Fruit fly (Drosophila melanogaster) whole organism, pupa: Measurements from ENCODE around the gene CG13784.

Source experiments
- CG10348 ChIP-seq: fragments of 200-800 bp; sonication (Bioruptor generic); IDR thresholded peaks from 2 replicates; pipeline ENCODE4 v1.3.6; 2022; ENCODE audit warnings: missing biosample characterization, missing genetic modification characterization
- CG15710 ChIP-seq: fragments of 200-800 bp; sonication (Bioruptor generic); optimal IDR thresholded peaks from 2 replicates; lab custom pipeline; 2018; ENCODE audit warnings: missing biosample characterization, mild to moderate bottlenecking, missing genetic modification characterization, moderate library complexity
- CG17806 ChIP-seq: fragments of 200-800 bp; sonication (Bioruptor generic); optimal IDR thresholded peaks from 2 replicates; lab custom pipeline; 2018; ENCODE audit warnings: missing biosample characterization, mild to moderate bottlenecking, missing genetic modification characterization, moderate library complexity
- CG32121 ChIP-seq: fragments of 200-800 bp; sonication (Bioruptor generic); IDR thresholded peaks from 2 replicates; pipeline ENCODE4 v1.3.6; 2022; ENCODE audit warnings: missing biosample characterization, missing genetic modification characterization
- CG34367 ChIP-seq: fragments of 200-800 bp; sonication (Bioruptor generic); optimal IDR thresholded peaks from 2 replicates; lab custom pipeline; 2018; ENCODE audit warnings: missing biosample characterization, mild to moderate bottlenecking, missing genetic modification characterization
- CG4496 ChIP-seq: fragments of 200-800 bp; sonication (Bioruptor generic); IDR thresholded peaks from 3 replicates; pipeline ENCODE4 v1.3.6; 2022; ENCODE audit warnings: missing biosample characterization, missing genetic modification characterization
- CG8301 ChIP-seq: fragments of 200-800 bp; sonication (Bioruptor generic); optimal IDR thresholded peaks from 2 replicates; lab custom pipeline; 2018; ENCODE audit warnings: missing biosample characterization, mild to moderate bottlenecking, missing genetic modification characterization
- CG9948 ChIP-seq: fragments of 200-800 bp; sonication (Bioruptor generic); optimal IDR thresholded peaks from 2 replicates; lab custom pipeline; 2018; ENCODE audit warnings: missing biosample characterization, mild to moderate bottlenecking, missing genetic modification characterization, moderate library complexity
- Pif1A ChIP-seq: fragments of 200-800 bp; sonication (Bioruptor generic); optimal IDR thresholded peaks from 3 replicates; lab custom pipeline; 2016; ENCODE audit warnings: missing biosample characterization, missing genetic modification characterization
- Pif1B ChIP-seq: fragments of 200-800 bp; sonication (Bioruptor generic); optimal IDR thresholded peaks from 3 replicates; lab custom pipeline; 2016; ENCODE audit warnings: missing biosample characterization, missing genetic modification characterization
- fd96Ca ChIP-seq: fragments of 200-800 bp; sonication (Bioruptor generic); IDR thresholded peaks from 3 replicates; pipeline ENCODE4 v1.3.6; 2022; ENCODE audit warnings: missing biosample characterization, missing genetic modification characterization

dm6 chr2L:7242240-7242793 lies 22.5 kb upstream of the CG13784 start:
- TF ChIP-seq CG4496 (GFP tag; lab: Robert Waterston, UW) (no peak), CG32121 (GFP tag; lab: Robert Waterston, UW) (no peak), Pif1B (no peak), CG8301 (tag; lab: Kevin White, UChicago) (no peak), CG15710 (tag; lab: Kevin White, UChicago) (no peak), CG10348 (GFP tag; lab: Robert Waterston, UW) (no peak), fd96Ca (GFP tag; lab: Robert Waterston, UW) (no peak), CG34367 (tag; lab: Kevin White, UChicago) (no peak), Pif1A (GFP tag; lab: Kevin White, UChicago) (no peak), CG17806 (no peak), CG9948 (tag; lab: Kevin White, UChicago) (no peak)
